Worm (Caenorhabditis elegans) whole organism, L2 larva: ENCODE results near the gene nhr-45.

Source experiments
- C34F6.9 ChIP-seq: fragments of 150-350 bp; optimal IDR thresholded peaks from 2 replicates; lab custom pipeline; 2014; ENCODE audit warnings: missing biosample characterization, missing genetic modification characterization
- F13H6.1 ChIP-seq: sonication (generic microtip); optimal IDR thresholded peaks from 2 replicates; lab custom pipeline; 2016; ENCODE audit warnings: missing genetic modification characterization, missing compliant biosample characterization
- R02D3.7 ChIP-seq: fragments of 150-350 bp; optimal IDR thresholded peaks from 2 replicates; lab custom pipeline; 2014; ENCODE audit warnings: missing biosample characterization, missing genetic modification characterization
- ZK546.5 ChIP-seq: sonication (generic microtip); optimal IDR thresholded peaks from 2 replicates; lab custom pipeline; 2017; ENCODE audit warnings: missing biosample characterization, missing genetic modification characterization
- alr-1 ChIP-seq: fragments of 150-350 bp; optimal IDR thresholded peaks from 2 replicates; lab custom pipeline; 2014; ENCODE audit warnings: missing biosample characterization, missing genetic modification characterization
- aly-2 ChIP-seq: fragments of 150-350 bp; optimal IDR thresholded peaks from 2 replicates; lab custom pipeline; 2014; ENCODE audit warnings: missing biosample characterization, missing genetic modification characterization
- blmp-1 ChIP-seq: sonication (generic microtip); optimal IDR thresholded peaks from 2 replicates; lab custom pipeline; 2017; ENCODE audit warnings: missing genetic modification characterization, mild to moderate bottlenecking, missing compliant biosample characterization, antibody characterized with exemption, moderate library complexity; ENCODE audit not compliant: insufficient read depth
- ceh-16 ChIP-seq: fragments of 150-350 bp; optimal IDR thresholded peaks from 2 replicates; lab custom pipeline; 2014; ENCODE audit warnings: missing biosample characterization, missing genetic modification characterization
- ceh-82 ChIP-seq: fragments of 150-350 bp; optimal IDR thresholded peaks from 2 replicates; lab custom pipeline; 2014; ENCODE audit warnings: missing biosample characterization, missing genetic modification characterization
- crh-2 ChIP-seq: sonication (generic microtip); optimal IDR thresholded peaks from 2 replicates; lab custom pipeline; 2017; ENCODE audit warnings: missing biosample characterization, missing genetic modification characterization
- dmd-4 ChIP-seq: sonication (generic microtip); optimal IDR thresholded peaks from 2 replicates; lab custom pipeline; 2017; ENCODE audit warnings: missing biosample characterization, missing genetic modification characterization
- egl-27 ChIP-seq: sonication (generic microtip); optimal IDR thresholded peaks from 3 replicates; lab custom pipeline; 2017; ENCODE audit warnings: missing biosample characterization, missing genetic modification reagents, missing genetic modification characterization
- elt-1 ChIP-seq: fragments of 150-350 bp; optimal IDR thresholded peaks from 2 replicates; lab custom pipeline; 2014; ENCODE audit warnings: missing biosample characterization, missing genetic modification characterization
- fos-1 ChIP-seq: fragments of 150-350 bp; optimal IDR thresholded peaks from 2 replicates; lab custom pipeline; 2014; ENCODE audit warnings: missing biosample characterization, missing genetic modification characterization
- gmeb-1 ChIP-seq: fragments of 150-350 bp; optimal IDR thresholded peaks from 2 replicates; lab custom pipeline; 2014; ENCODE audit warnings: missing biosample characterization, missing genetic modification characterization
- lin-11 ChIP-seq: fragments of 150-350 bp; sonication (generic microtip); optimal IDR thresholded peaks from 2 replicates; lab custom pipeline; 2014; ENCODE audit warnings: missing biosample characterization, missing genetic modification characterization, inconsistent platforms, mixed read lengths
- lin-39 ChIP-seq: fragments of 150-350 bp; optimal IDR thresholded peaks from 2 replicates; lab custom pipeline; 2014; ENCODE audit warnings: missing biosample characterization, missing genetic modification reagents, missing genetic modification characterization
- lsy-2 ChIP-seq, 2 experiments: fragments of 150-350 bp in 1 of 2; sonication (generic microtip) in 1 of 2; optimal IDR thresholded peaks; 2 replicates each; lab custom pipeline; 2014 to 2017; ENCODE audit warnings: missing biosample characterization in 2 of 2, missing genetic modification characterization in 2 of 2
- mab-5 ChIP-seq: fragments of 150-350 bp; optimal IDR thresholded peaks from 2 replicates; lab custom pipeline; 2014; ENCODE audit warnings: missing biosample characterization, missing genetic modification characterization
- mbf-1 ChIP-seq: sonication (generic microtip); optimal IDR thresholded peaks from 2 replicates; lab custom pipeline; 2017; ENCODE audit warnings: missing biosample characterization, missing genetic modification characterization
- mdl-1 ChIP-seq, 2 experiments: fragments of 150-350 bp in 1 of 2; sonication (generic microtip) in 1 of 2; optimal IDR thresholded peaks; 2 replicates each; lab custom pipeline; 2017; ENCODE audit warnings: missing biosample characterization in 2 of 2, missing genetic modification characterization in 2 of 2
- nhr-10 ChIP-seq: sonication (generic microtip); optimal IDR thresholded peaks from 2 replicates; lab custom pipeline; 2017; ENCODE audit warnings: missing biosample characterization, missing genetic modification characterization
- nhr-11 ChIP-seq: fragments of 150-350 bp; optimal IDR thresholded peaks from 2 replicates; lab custom pipeline; 2014; ENCODE audit warnings: missing biosample characterization, missing genetic modification characterization
- nhr-12 ChIP-seq: fragments of 150-350 bp; optimal IDR thresholded peaks from 2 replicates; lab custom pipeline; 2014; ENCODE audit warnings: missing biosample characterization, missing genetic modification characterization
- nhr-129 ChIP-seq: fragments of 150-350 bp; optimal IDR thresholded peaks from 2 replicates; lab custom pipeline; 2014; ENCODE audit warnings: missing biosample characterization, missing genetic modification characterization
- nhr-23 ChIP-seq: fragments of 150-350 bp; optimal IDR thresholded peaks from 2 replicates; lab custom pipeline; 2014; ENCODE audit warnings: missing biosample characterization, missing genetic modification reagents, missing genetic modification characterization
- nhr-237 ChIP-seq: fragments of 150-350 bp; optimal IDR thresholded peaks from 2 replicates; lab custom pipeline; 2014; ENCODE audit warnings: missing biosample characterization, missing genetic modification characterization
- nhr-6 ChIP-seq: fragments of 150-350 bp; optimal IDR thresholded peaks from 2 replicates; lab custom pipeline; 2014; ENCODE audit warnings: missing biosample characterization, missing genetic modification characterization
- nhr-77 ChIP-seq: fragments of 150-350 bp; optimal IDR thresholded peaks from 2 replicates; lab custom pipeline; 2014; ENCODE audit warnings: missing biosample characterization, missing genetic modification characterization
- sem-4 ChIP-seq: fragments of 150-350 bp; optimal IDR thresholded peaks from 2 replicates; lab custom pipeline; 2014; ENCODE audit warnings: missing biosample characterization, missing genetic modification reagents, missing genetic modification characterization
- skn-1 ChIP-seq: sonication (generic microtip); optimal IDR thresholded peaks from 2 replicates; lab custom pipeline; 2017; ENCODE audit warnings: missing biosample characterization, missing genetic modification characterization
- sma-3 ChIP-seq: sonication (generic microtip); optimal IDR thresholded peaks from 2 replicates; lab custom pipeline; 2016; ENCODE audit warnings: missing genetic modification reagents, missing genetic modification characterization, missing compliant biosample characterization
- sma-9 ChIP-seq, 2 experiments: fragments of 150-350 bp in 1 of 2; sonication (generic microtip) in 1 of 2; optimal IDR thresholded peaks; 2 replicates each; lab custom pipeline; 2014 to 2016; ENCODE audit warnings: missing genetic modification characterization in 2 of 2, mild to moderate bottlenecking in 1 of 2, missing biosample characterization in 1 of 2, missing compliant biosample characterization in 1 of 2, missing genetic modification reagents in 1 of 2, moderate library complexity in 1 of 2
- snpc-4 ChIP-seq: fragments of 150-350 bp; optimal IDR thresholded peaks from 2 replicates; lab custom pipeline; 2014; ENCODE audit warnings: missing biosample characterization, missing genetic modification characterization
- unc-55 ChIP-seq: fragments of 150-350 bp; sonication (generic microtip); optimal IDR thresholded peaks from 3 replicates; lab custom pipeline; 2014; ENCODE audit warnings: missing biosample characterization, missing genetic modification reagents, missing genetic modification characterization
- unc-62 ChIP-seq: fragments of 150-350 bp; optimal IDR thresholded peaks from 2 replicates; lab custom pipeline; 2014; ENCODE audit warnings: missing biosample characterization, missing genetic modification reagents, missing genetic modification characterization
- zag-1 ChIP-seq: fragments of 150-350 bp; optimal IDR thresholded peaks from 2 replicates; lab custom pipeline; 2014; ENCODE audit warnings: missing biosample characterization, missing genetic modification characterization
- ztf-1 ChIP-seq: fragments of 200-800 bp; sonication (Bioruptor generic); conservative IDR thresholded peaks from 2 replicates; pipeline ENCODE4 v1.3.6; 2022; ENCODE audit warnings: missing genetic modification characterization, missing compliant biosample characterization
- ztf-11 ChIP-seq: sonication (generic microtip); optimal IDR thresholded peaks from 2 replicates; lab custom pipeline; 2017; ENCODE audit warnings: missing biosample characterization, missing genetic modification characterization
- ztf-4 ChIP-seq: fragments of 150-350 bp; optimal IDR thresholded peaks from 2 replicates; lab custom pipeline; 2014; ENCODE audit warnings: missing biosample characterization, missing genetic modification characterization

Gene nhr-45

DNA sequence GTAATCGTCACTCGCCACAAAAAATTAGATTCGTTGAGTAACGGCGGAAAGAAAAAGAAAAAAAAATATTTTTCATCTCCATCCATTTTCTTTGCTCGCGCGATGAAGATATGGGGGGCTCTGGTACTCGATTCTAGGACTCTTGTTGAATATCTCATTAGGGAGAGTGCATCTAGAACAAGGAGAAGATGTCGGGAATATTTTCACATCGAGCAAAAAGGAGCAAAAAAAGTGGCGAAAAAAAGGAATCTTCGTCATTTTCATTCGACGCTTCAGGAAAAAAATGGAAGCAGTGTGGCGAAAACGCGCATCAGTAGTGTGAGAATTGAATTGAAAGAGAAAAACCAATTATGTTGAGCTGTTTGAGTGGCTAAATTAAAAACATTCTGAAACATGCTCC lies 36.4 kb downstream of the nhr-45 start:
- TF ChIP-seq unc-55 (no peak), ceh-16 (tag; lab: Kevin White, UChicago) (no peak)

DNA sequence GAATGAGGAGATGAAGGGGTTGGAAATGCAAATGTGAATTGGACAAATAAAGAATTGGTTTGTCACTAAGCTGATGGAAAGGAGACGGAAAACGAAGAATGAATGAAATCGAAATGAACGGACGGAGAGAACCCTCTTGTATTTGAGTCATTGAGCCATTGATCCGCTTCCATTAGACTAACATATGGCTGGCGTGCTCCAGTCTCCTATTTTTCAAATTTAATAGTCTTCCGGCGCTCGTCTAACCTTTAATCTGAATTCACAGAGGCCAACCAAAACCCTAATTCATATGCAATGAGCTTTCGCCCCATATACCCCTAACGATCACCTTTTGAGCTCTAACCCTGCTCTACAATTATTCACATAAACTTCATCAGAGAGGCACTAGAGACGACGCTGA lies 38.1 kb downstream of the nhr-45 start, which contains the start of gene C46C11.3:
Gene C46C11.3 (plus strand): TSS at position 301 of the 400 bp plus-strand sequence.
- TF ChIP-seq lin-11 (tag; lab: Kevin White, UChicago): no peak
- no peak for TF ChIP-seq lin-39
- no peak for TF ChIP-seq elt-1 (tag; lab: Kevin White, UChicago)
- no peak for TF ChIP-seq crh-2 (tag; lab: Kevin White, UChicago)
- TF ChIP-seq mbf-1 (tag; lab: Kevin White, UChicago): no peak
- no peak for TF ChIP-seq unc-55
- TF ChIP-seq blmp-1 (tag; lab: Kevin White, UChicago): no peak
- TF ChIP-seq F13H6.1 (tag; lab: Kevin White, UChicago): no peak
- TF ChIP-seq unc-62: no peak

DNA sequence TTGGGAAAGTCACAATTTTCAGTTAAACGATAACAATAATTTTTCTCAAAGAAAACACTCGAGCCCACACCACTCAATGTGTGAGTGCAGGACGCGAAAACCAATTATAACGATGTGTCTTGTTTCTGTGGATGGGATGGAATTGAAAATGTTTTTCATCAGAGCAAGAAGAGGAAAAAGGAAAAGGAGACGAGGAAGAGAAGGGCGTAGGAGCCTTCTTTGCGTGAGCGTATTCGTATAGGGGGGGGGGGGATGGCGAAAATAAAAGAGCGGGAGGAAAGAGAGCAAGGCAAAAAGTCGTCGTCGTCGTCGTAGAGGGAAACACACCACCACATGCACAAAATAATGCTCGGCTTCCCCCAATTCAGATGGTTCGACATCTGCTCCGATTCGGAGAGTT lies 40.1 kb downstream of the nhr-45 start:
- peak; percentile 33 for TF ChIP-seq unc-55
- TF ChIP-seq ceh-82: no peak
- peak; percentile 31 for TF ChIP-seq lin-11 (tag; lab: Kevin White, UChicago)
- TF ChIP-seq zag-1: peak; percentile 58

DNA sequence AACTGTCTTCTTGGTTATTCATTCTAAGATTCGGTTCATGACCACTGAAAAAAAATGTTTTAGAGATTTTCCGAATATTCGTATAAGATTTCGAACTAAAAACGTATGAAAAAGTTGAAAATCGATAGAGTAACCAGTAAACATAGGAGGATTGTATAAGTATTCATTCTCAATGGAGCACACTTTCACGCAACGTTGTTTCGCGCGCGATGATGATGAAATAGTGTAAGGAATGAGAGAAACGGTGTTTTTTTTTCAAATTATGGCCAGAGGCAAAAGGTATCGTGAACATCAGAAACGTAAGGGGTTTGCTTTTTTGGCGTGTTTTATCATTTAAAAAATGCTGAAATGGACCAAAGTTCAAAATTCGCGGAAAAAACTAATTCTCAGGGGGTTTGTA lies 40.5 kb downstream of the nhr-45 start, which contains the start of gene pqn-65:
Gene pqn-65 (minus strand): TSS at position 54 of the 400 bp plus-strand sequence.
- no peak for TF ChIP-seq ceh-16 (tag; lab: Kevin White, UChicago)
- no peak for TF ChIP-seq nhr-77
- peak; percentile 57 for TF ChIP-seq unc-55
- no peak for TF ChIP-seq lin-39
- no peak for TF ChIP-seq ztf-11 (tag; lab: Kevin White, UChicago)
- TF ChIP-seq lin-11 (tag; lab: Kevin White, UChicago): no peak
- no peak for TF ChIP-seq R02D3.7 (tag; lab: Kevin White, UChicago)
- TF ChIP-seq nhr-11 (tag; lab: Kevin White, UChicago): no peak
- no peak for TF ChIP-seq nhr-237 (tag; lab: Kevin White, UChicago)
- TF ChIP-seq ztf-4 (tag; lab: Kevin White, UChicago): no peak
- no peak for TF ChIP-seq unc-62
- no peak for TF ChIP-seq alr-1
- no peak for TF ChIP-seq zag-1
- TF ChIP-seq mab-5: no peak
- TF ChIP-seq nhr-10 (tag; lab: Kevin White, UChicago): no peak
- TF ChIP-seq dmd-4: no peak
- TF ChIP-seq nhr-129 (tag; lab: Kevin White, UChicago): peak; percentile 76
- no peak for TF ChIP-seq nhr-6
- no peak for TF ChIP-seq skn-1 (tag; lab: Kevin White, UChicago)
- no peak for TF ChIP-seq sma-9 (GFP tag; optimal IDR thresholded peaks at IDR 0.05; lab: Kevin White, UChicago)
- no peak for TF ChIP-seq sma-9 (tag; optimal IDR thresholded peaks at IDR 0.05; lab: Kevin White, UChicago)
- TF ChIP-seq ZK546.5: no peak
- TF ChIP-seq snpc-4 (tag; lab: Kevin White, UChicago): no peak
- TF ChIP-seq ceh-82: no peak
- no peak for TF ChIP-seq sma-3 (GFP tag; lab: Kevin White, UChicago)
- no peak for TF ChIP-seq fos-1 (tag; lab: Kevin White, UChicago)
- no peak for TF ChIP-seq crh-2 (tag; lab: Kevin White, UChicago)
- TF ChIP-seq aly-2 (tag; lab: Kevin White, UChicago): no peak
- TF ChIP-seq mdl-1 (tag; optimal IDR thresholded peaks at IDR 0.05; lab: Kevin White, UChicago): no peak
- TF ChIP-seq nhr-23: no peak
- TF ChIP-seq F13H6.1 (tag; lab: Kevin White, UChicago): no peak
- TF ChIP-seq C34F6.9 (tag; lab: Kevin White, UChicago): peak; percentile 28
- peak in 1 of 2 experiments; percentile 9 for TF ChIP-seq lsy-2 (tag; optimal IDR thresholded peaks at IDR 0.05; lab: Kevin White, UChicago)

DNA sequence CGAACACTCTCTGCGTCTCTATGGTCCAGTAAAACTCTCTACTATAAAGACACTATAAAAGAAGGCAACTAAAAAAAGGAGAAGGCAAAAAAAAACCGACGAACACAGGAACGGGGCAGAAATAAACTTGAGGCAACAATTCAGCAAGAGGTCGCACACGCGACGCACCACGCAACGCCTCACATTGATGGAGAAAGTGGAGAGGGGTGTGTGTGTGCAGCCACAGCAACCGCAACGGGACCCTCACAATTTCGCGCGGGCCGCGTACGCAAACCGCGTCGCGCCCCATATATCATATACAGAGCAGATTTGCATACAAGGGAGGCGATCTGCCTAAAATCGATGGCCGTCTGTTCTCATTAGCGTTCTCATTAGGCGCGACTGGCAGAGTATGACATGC lies 43.3 kb downstream of the nhr-45 start:
- TF ChIP-seq zag-1: no peak
- TF ChIP-seq lsy-2 (tag; optimal IDR thresholded peaks at IDR 0.05; lab: Kevin White, UChicago): peak in 1 of 2 experiments; percentile 2
- TF ChIP-seq egl-27 (tag; lab: Kevin White, UChicago): no peak
- TF ChIP-seq mbf-1 (tag; lab: Kevin White, UChicago): no peak
- TF ChIP-seq lin-11 (tag; lab: Kevin White, UChicago): no peak
- no peak for TF ChIP-seq dmd-4
- peak; percentile 42 for TF ChIP-seq nhr-129 (tag; lab: Kevin White, UChicago)
- no peak for TF ChIP-seq nhr-11 (tag; lab: Kevin White, UChicago)
- TF ChIP-seq unc-62: no peak
- no peak for TF ChIP-seq nhr-12 (tag; lab: Kevin White, UChicago)
- TF ChIP-seq ZK546.5: no peak
- TF ChIP-seq gmeb-1 (tag; lab: Kevin White, UChicago): no peak
- no peak for TF ChIP-seq alr-1
- TF ChIP-seq lin-39: no peak
- no peak for TF ChIP-seq ztf-1
- TF ChIP-seq sem-4 (tag; lab: Kevin White, UChicago): no peak
- TF ChIP-seq unc-55: peak; percentile 51
- TF ChIP-seq F13H6.1 (tag; lab: Kevin White, UChicago): no peak
- TF ChIP-seq mdl-1 (tag; optimal IDR thresholded peaks at IDR 0.05; lab: Kevin White, UChicago): no peak
- TF ChIP-seq, all 48 proteins: peak for 3
